Worm (Caenorhabditis elegans) whole organism, L2 larva: ENCODE measurements around the gene K03B8.11.

Experiments used
- C34F6.9 ChIP-seq: fragments of 150-350 bp; optimal IDR thresholded peaks from 2 replicates; lab custom pipeline; 2014; ENCODE audit warnings: missing biosample characterization, missing genetic modification characterization
- F13H6.1 ChIP-seq: sonication (generic microtip); optimal IDR thresholded peaks from 2 replicates; lab custom pipeline; 2016; ENCODE audit warnings: missing genetic modification characterization, missing compliant biosample characterization
- R02D3.7 ChIP-seq: fragments of 150-350 bp; optimal IDR thresholded peaks from 2 replicates; lab custom pipeline; 2014; ENCODE audit warnings: missing biosample characterization, missing genetic modification characterization
- Y55F3AM.14 ChIP-seq: fragments of 200-800 bp; sonication (Bioruptor generic); optimal IDR thresholded peaks from 2 replicates; lab custom pipeline; 2018; ENCODE audit warnings: mild to moderate bottlenecking, missing genetic modification characterization, missing compliant biosample characterization
- ZK546.5 ChIP-seq: sonication (generic microtip); optimal IDR thresholded peaks from 2 replicates; lab custom pipeline; 2017; ENCODE audit warnings: missing biosample characterization, missing genetic modification characterization
- alr-1 ChIP-seq: fragments of 150-350 bp; optimal IDR thresholded peaks from 2 replicates; lab custom pipeline; 2014; ENCODE audit warnings: missing biosample characterization, missing genetic modification characterization
- aly-2 ChIP-seq: fragments of 150-350 bp; optimal IDR thresholded peaks from 2 replicates; lab custom pipeline; 2014; ENCODE audit warnings: missing biosample characterization, missing genetic modification characterization
- ama-1 ChIP-seq: fragments of 150-350 bp; optimal IDR thresholded peaks from 2 replicates; lab custom pipeline; 2018; ENCODE audit warnings: inconsistent platforms
- blmp-1 ChIP-seq: sonication (generic microtip); optimal IDR thresholded peaks from 2 replicates; lab custom pipeline; 2017; ENCODE audit warnings: missing genetic modification characterization, mild to moderate bottlenecking, missing compliant biosample characterization, antibody characterized with exemption, moderate library complexity; ENCODE audit not compliant: insufficient read depth
- ceh-16 ChIP-seq: fragments of 150-350 bp; optimal IDR thresholded peaks from 2 replicates; lab custom pipeline; 2014; ENCODE audit warnings: missing biosample characterization, missing genetic modification characterization
- ceh-82 ChIP-seq: fragments of 150-350 bp; optimal IDR thresholded peaks from 2 replicates; lab custom pipeline; 2014; ENCODE audit warnings: missing biosample characterization, missing genetic modification characterization
- crh-2 ChIP-seq: sonication (generic microtip); optimal IDR thresholded peaks from 2 replicates; lab custom pipeline; 2017; ENCODE audit warnings: missing biosample characterization, missing genetic modification characterization
- dmd-4 ChIP-seq: sonication (generic microtip); optimal IDR thresholded peaks from 2 replicates; lab custom pipeline; 2017; ENCODE audit warnings: missing biosample characterization, missing genetic modification characterization
- egl-27 ChIP-seq: sonication (generic microtip); optimal IDR thresholded peaks from 3 replicates; lab custom pipeline; 2017; ENCODE audit warnings: missing biosample characterization, missing genetic modification reagents, missing genetic modification characterization
- elt-1 ChIP-seq: fragments of 150-350 bp; optimal IDR thresholded peaks from 2 replicates; lab custom pipeline; 2014; ENCODE audit warnings: missing biosample characterization, missing genetic modification characterization
- elt-3 ChIP-seq: sonication (generic microtip); optimal IDR thresholded peaks from 2 replicates; lab custom pipeline; 2017; ENCODE audit warnings: missing biosample characterization, missing genetic modification characterization
- fos-1 ChIP-seq: fragments of 150-350 bp; optimal IDR thresholded peaks from 2 replicates; lab custom pipeline; 2014; ENCODE audit warnings: missing biosample characterization, missing genetic modification characterization
- gmeb-1 ChIP-seq: fragments of 150-350 bp; optimal IDR thresholded peaks from 2 replicates; lab custom pipeline; 2014; ENCODE audit warnings: missing biosample characterization, missing genetic modification characterization
- lin-11 ChIP-seq: fragments of 150-350 bp; sonication (generic microtip); optimal IDR thresholded peaks from 2 replicates; lab custom pipeline; 2014; ENCODE audit warnings: missing biosample characterization, missing genetic modification characterization, inconsistent platforms, mixed read lengths
- lin-13 ChIP-seq: fragments of 150-350 bp; optimal IDR thresholded peaks from 2 replicates; lab custom pipeline; 2014; ENCODE audit warnings: missing biosample characterization, missing genetic modification reagents, missing genetic modification characterization
- lin-39 ChIP-seq: fragments of 150-350 bp; optimal IDR thresholded peaks from 2 replicates; lab custom pipeline; 2014; ENCODE audit warnings: missing biosample characterization, missing genetic modification reagents, missing genetic modification characterization
- lsy-2 ChIP-seq, 2 experiments: fragments of 150-350 bp in 1 of 2; sonication (generic microtip) in 1 of 2; optimal IDR thresholded peaks; 2 replicates each; lab custom pipeline; 2014 to 2017; ENCODE audit warnings: missing biosample characterization in 2 of 2, missing genetic modification characterization in 2 of 2
- mab-5 ChIP-seq: fragments of 150-350 bp; optimal IDR thresholded peaks from 2 replicates; lab custom pipeline; 2014; ENCODE audit warnings: missing biosample characterization, missing genetic modification characterization
- mbf-1 ChIP-seq: sonication (generic microtip); optimal IDR thresholded peaks from 2 replicates; lab custom pipeline; 2017; ENCODE audit warnings: missing biosample characterization, missing genetic modification characterization
- mdl-1 ChIP-seq, 2 experiments: fragments of 150-350 bp in 1 of 2; sonication (generic microtip) in 1 of 2; optimal IDR thresholded peaks; 2 replicates each; lab custom pipeline; 2017; ENCODE audit warnings: missing biosample characterization in 2 of 2, missing genetic modification characterization in 2 of 2
- nhr-10 ChIP-seq: sonication (generic microtip); optimal IDR thresholded peaks from 2 replicates; lab custom pipeline; 2017; ENCODE audit warnings: missing biosample characterization, missing genetic modification characterization
- nhr-11 ChIP-seq: fragments of 150-350 bp; optimal IDR thresholded peaks from 2 replicates; lab custom pipeline; 2014; ENCODE audit warnings: missing biosample characterization, missing genetic modification characterization
- nhr-12 ChIP-seq: fragments of 150-350 bp; optimal IDR thresholded peaks from 2 replicates; lab custom pipeline; 2014; ENCODE audit warnings: missing biosample characterization, missing genetic modification characterization
- nhr-129 ChIP-seq: fragments of 150-350 bp; optimal IDR thresholded peaks from 2 replicates; lab custom pipeline; 2014; ENCODE audit warnings: missing biosample characterization, missing genetic modification characterization
- nhr-21 ChIP-seq: fragments of 150-350 bp; optimal IDR thresholded peaks from 2 replicates; lab custom pipeline; 2014; ENCODE audit warnings: missing biosample characterization, missing genetic modification characterization
- nhr-23 ChIP-seq: fragments of 150-350 bp; optimal IDR thresholded peaks from 2 replicates; lab custom pipeline; 2014; ENCODE audit warnings: missing biosample characterization, missing genetic modification reagents, missing genetic modification characterization
- nhr-237 ChIP-seq: fragments of 150-350 bp; optimal IDR thresholded peaks from 2 replicates; lab custom pipeline; 2014; ENCODE audit warnings: missing biosample characterization, missing genetic modification characterization
- nhr-25 ChIP-seq: fragments of 150-350 bp; sonication (generic microtip); optimal IDR thresholded peaks from 3 replicates; lab custom pipeline; 2014; ENCODE audit warnings: missing biosample characterization, missing genetic modification characterization
- nhr-6 ChIP-seq: fragments of 150-350 bp; optimal IDR thresholded peaks from 2 replicates; lab custom pipeline; 2014; ENCODE audit warnings: missing biosample characterization, missing genetic modification characterization
- nhr-77 ChIP-seq: fragments of 150-350 bp; optimal IDR thresholded peaks from 2 replicates; lab custom pipeline; 2014; ENCODE audit warnings: missing biosample characterization, missing genetic modification characterization
- peb-1 ChIP-seq: fragments of 150-350 bp; optimal IDR thresholded peaks from 2 replicates; lab custom pipeline; 2014; ENCODE audit warnings: missing biosample characterization, missing genetic modification characterization
- sem-4 ChIP-seq: fragments of 150-350 bp; optimal IDR thresholded peaks from 2 replicates; lab custom pipeline; 2014; ENCODE audit warnings: missing biosample characterization, missing genetic modification reagents, missing genetic modification characterization
- skn-1 ChIP-seq: sonication (generic microtip); optimal IDR thresholded peaks from 2 replicates; lab custom pipeline; 2017; ENCODE audit warnings: missing biosample characterization, missing genetic modification characterization
- sma-3 ChIP-seq: sonication (generic microtip); optimal IDR thresholded peaks from 2 replicates; lab custom pipeline; 2016; ENCODE audit warnings: missing genetic modification reagents, missing genetic modification characterization, missing compliant biosample characterization
- sma-9 ChIP-seq, 2 experiments: fragments of 150-350 bp in 1 of 2; sonication (generic microtip) in 1 of 2; optimal IDR thresholded peaks; 2 replicates each; lab custom pipeline; 2014 to 2016; ENCODE audit warnings: missing genetic modification characterization in 2 of 2, mild to moderate bottlenecking in 1 of 2, missing biosample characterization in 1 of 2, missing compliant biosample characterization in 1 of 2, missing genetic modification reagents in 1 of 2, moderate library complexity in 1 of 2
- snpc-4 ChIP-seq: fragments of 150-350 bp; optimal IDR thresholded peaks from 2 replicates; lab custom pipeline; 2014; ENCODE audit warnings: missing biosample characterization, missing genetic modification characterization
- unc-39 ChIP-seq: fragments of 150-350 bp; optimal IDR thresholded peaks from 2 replicates; lab custom pipeline; 2014; ENCODE audit warnings: missing biosample characterization, missing genetic modification characterization
- unc-55 ChIP-seq: fragments of 150-350 bp; sonication (generic microtip); optimal IDR thresholded peaks from 3 replicates; lab custom pipeline; 2014; ENCODE audit warnings: missing biosample characterization, missing genetic modification reagents, missing genetic modification characterization
- unc-62 ChIP-seq: fragments of 150-350 bp; optimal IDR thresholded peaks from 2 replicates; lab custom pipeline; 2014; ENCODE audit warnings: missing biosample characterization, missing genetic modification reagents, missing genetic modification characterization
- zag-1 ChIP-seq: fragments of 150-350 bp; optimal IDR thresholded peaks from 2 replicates; lab custom pipeline; 2014; ENCODE audit warnings: missing biosample characterization, missing genetic modification characterization
- ztf-1 ChIP-seq: fragments of 200-800 bp; sonication (Bioruptor generic); conservative IDR thresholded peaks from 2 replicates; pipeline ENCODE4 v1.3.6; 2022; ENCODE audit warnings: missing genetic modification characterization, missing compliant biosample characterization
- ztf-11 ChIP-seq: sonication (generic microtip); optimal IDR thresholded peaks from 2 replicates; lab custom pipeline; 2017; ENCODE audit warnings: missing biosample characterization, missing genetic modification characterization
- ztf-4 ChIP-seq: fragments of 150-350 bp; optimal IDR thresholded peaks from 2 replicates; lab custom pipeline; 2014; ENCODE audit warnings: missing biosample characterization, missing genetic modification characterization

Gene K03B8.11

ce11 chrV:11375150-11375792 is 15.0 kb downstream of the K03B8.11 start, which contains the start of gene cnb-1:
cnb-1 (plus strand) TSS chrV:11375742.
- TF ChIP-seq F13H6.1 (peak; percentile 79), fos-1 (tag; lab: Kevin White, UChicago) (peak; percentile 39), aly-2 (tag; lab: Kevin White, UChicago) (no peak), elt-1 (no peak), ztf-11 (tag; lab: Kevin White, UChicago) (no peak), sem-4 (tag; lab: Kevin White, UChicago) (peak; percentile 43), ceh-82 (no peak), snpc-4 (tag; lab: Kevin White, UChicago) (peak; percentile 40), nhr-23 (tag; lab: Kevin White, UChicago) (no peak), nhr-129 (tag; lab: Kevin White, UChicago) (peak; percentile 53), mbf-1 (tag; lab: Kevin White, UChicago) (no peak), nhr-12 (tag; lab: Kevin White, UChicago) (no peak), nhr-25 (tag; lab: Kevin White, UChicago) (no peak), ceh-16 (tag; lab: Kevin White, UChicago) (no peak), unc-62 (GFP tag; lab: Kevin White, UChicago) (no peak), Y55F3AM.14 (GFP tag; lab: Kevin White, UChicago) (no peak), nhr-11 (tag; lab: Kevin White, UChicago) (no peak), R02D3.7 (no peak), nhr-77 (tag; lab: Kevin White, UChicago) (no peak), mab-5 (peak; percentile 53), lin-39 (tag; lab: Kevin White, UChicago) (no peak), lin-13 (no peak), unc-55 (GFP tag; lab: Kevin White, UChicago) (peak; percentile 87), nhr-237 (no peak), ama-1 (lab: Kevin White, UChicago) (no peak), nhr-21 (peak; percentile 45), nhr-6 (tag; lab: Kevin White, UChicago) (peak; percentile 26), zag-1 (tag; lab: Kevin White, UChicago) (peak; percentile 68), crh-2 (peak; percentile 80), egl-27 (tag; lab: Kevin White, UChicago) (peak; percentile 17), sma-3 (GFP tag; lab: Kevin White, UChicago) (no peak), skn-1 (tag; lab: Kevin White, UChicago) (no peak), blmp-1 (tag; lab: Kevin White, UChicago) (no peak), lin-11 (tag; lab: Kevin White, UChicago) (peak; percentile 82), ztf-1 (GFP tag; lab: Robert Waterston, UW) (no peak), ZK546.5 (tag; lab: Kevin White, UChicago) (no peak), gmeb-1 (tag; lab: Kevin White, UChicago) (peak; percentile 57), dmd-4 (tag; lab: Kevin White, UChicago) (no peak), sma-9 (GFP tag; optimal IDR thresholded peaks at IDR 0.05; lab: Kevin White, UChicago) (peak; percentile 78), sma-9 (tag; optimal IDR thresholded peaks at IDR 0.05; lab: Kevin White, UChicago) (no peak), ztf-4 (tag; lab: Kevin White, UChicago) (peak; percentile 33), mdl-1 (tag; optimal IDR thresholded peaks at IDR 0.05; lab: Kevin White, UChicago) (no peak), peb-1 (tag; lab: Kevin White, UChicago) (no peak), lsy-2 (tag; optimal IDR thresholded peaks at IDR 0.05; lab: Kevin White, UChicago) (peak; percentile 13 to 79), elt-3 (tag; lab: Kevin White, UChicago) (no peak), unc-39 (no peak), alr-1 (tag; lab: Kevin White, UChicago) (no peak), nhr-10 (no peak), C34F6.9 (tag; lab: Kevin White, UChicago) (peak; percentile 91)
